Fruit fly (Drosophila melanogaster) whole organism, embryonic: ENCODE data around the gene CG31230.

Experiments
- ATbp ChIP-seq: fragments of 200-800 bp; sonication (Bioruptor generic); optimal IDR thresholded peaks from 2 replicates; lab custom pipeline; 2017; ENCODE audit warnings: missing biosample characterization, mild to moderate bottlenecking, missing genetic modification characterization, missing genetic modification reagents
- Aef1 ChIP-seq: fragments of 200-800 bp; sonication (Bioruptor generic); IDR thresholded peaks from 3 replicates; pipeline ENCODE4 v1.3.6; 2022; ENCODE audit warnings: missing biosample characterization, missing genetic modification characterization
- BEAF-32 ChIP-seq: fragments of 200-800 bp; sonication (Bioruptor generic); optimal IDR thresholded peaks from 3 replicates; lab custom pipeline; 2017; ENCODE audit warnings: missing biosample characterization, missing genetic modification characterization, mild to moderate bottlenecking, moderate library complexity, missing genetic modification reagents
- CG1024 ChIP-seq: fragments of 200-800 bp; sonication (Bioruptor generic); IDR thresholded peaks from 2 replicates; pipeline ENCODE4 v1.3.6; 2022; ENCODE audit warnings: missing biosample characterization, missing genetic modification characterization
- CG10321 ChIP-seq: fragments of 200-800 bp; sonication (Bioruptor generic); IDR thresholded peaks from 2 replicates; pipeline ENCODE4 v1.3.6; 2022; ENCODE audit warnings: missing biosample characterization, missing genetic modification characterization
- CG10366 ChIP-seq: fragments of 200-800 bp; sonication (Bioruptor generic); IDR thresholded peaks from 2 replicates; pipeline ENCODE4 v1.3.6; 2022; ENCODE audit warnings: missing biosample characterization, missing genetic modification characterization
- CG12071 ChIP-seq: fragments of 200-800 bp; sonication (Bioruptor generic); optimal IDR thresholded peaks from 3 replicates; lab custom pipeline; 2018; ENCODE audit warnings: missing biosample characterization, mild to moderate bottlenecking, missing genetic modification characterization
- CG12659 ChIP-seq: fragments of 200-800 bp; sonication (Bioruptor generic); optimal IDR thresholded peaks from 3 replicates; lab custom pipeline; 2017; ENCODE audit warnings: mild to moderate bottlenecking, missing biosample characterization, missing genetic modification reagents, missing genetic modification characterization
- CG13894 ChIP-seq: fragments of 200-800 bp; sonication (Bioruptor generic); optimal IDR thresholded peaks from 3 replicates; lab custom pipeline; 2018; ENCODE audit warnings: missing biosample characterization, mild to moderate bottlenecking, missing genetic modification characterization, moderate library complexity
- CG1529 ChIP-seq: fragments of 200-800 bp; sonication (Bioruptor generic); optimal IDR thresholded peaks from 3 replicates; lab custom pipeline; 2018; ENCODE audit warnings: missing biosample characterization, missing genetic modification characterization
- CG15479 ChIP-seq: fragments of 200-800 bp; sonication (Bioruptor generic); optimal IDR thresholded peaks from 3 replicates; lab custom pipeline; 2019; ENCODE audit warnings: missing biosample characterization, mild to moderate bottlenecking, missing genetic modification characterization, moderate library complexity
- CG32767 ChIP-seq: fragments of 200-800 bp; sonication (Bioruptor generic); IDR thresholded peaks from 2 replicates; pipeline ENCODE4 v1.3.6; 2022; ENCODE audit warnings: missing biosample characterization, missing genetic modification characterization
- CG7556 ChIP-seq: fragments of 200-800 bp; sonication (Bioruptor generic); optimal IDR thresholded peaks from 2 replicates; lab custom pipeline; 2017; ENCODE audit warnings: missing biosample characterization, mild to moderate bottlenecking, missing genetic modification characterization
- Dp ChIP-seq: fragments of 200-800 bp; sonication (Bioruptor generic); optimal IDR thresholded peaks from 2 replicates; lab custom pipeline; 2018; ENCODE audit warnings: missing biosample characterization, mild to moderate bottlenecking, missing genetic modification characterization, moderate library complexity
- Dref ChIP-seq: fragments of 200-800 bp; sonication (Bioruptor generic); IDR thresholded peaks from 2 replicates; pipeline ENCODE4 v1.3.6; 2022; ENCODE audit warnings: missing biosample characterization, missing genetic modification characterization
- Ets65A ChIP-seq: fragments of 200-800 bp; sonication (Bioruptor generic); peaks from one replicate; lab custom pipeline; 2016; ENCODE audit warnings: missing biosample characterization, missing genetic modification characterization
- Hr51 ChIP-seq, 2 experiments: fragments of 200-800 bp; sonication (Bioruptor generic); optimal IDR thresholded peaks; 2 replicates in 1 of 2; 3 replicates in 1 of 2; lab custom pipeline; 2016 to 2018; ENCODE audit warnings: missing biosample characterization in 2 of 2, missing genetic modification characterization in 2 of 2, mild to moderate bottlenecking in 1 of 2, moderate library complexity in 1 of 2
- MESR4 ChIP-seq: fragments of 200-800 bp; sonication (Bioruptor generic); optimal IDR thresholded peaks from 2 replicates; lab custom pipeline; 2018; ENCODE audit warnings: missing biosample characterization, mild to moderate bottlenecking, missing genetic modification characterization, moderate library complexity
- NC2α ChIP-seq: fragments of 200-800 bp; sonication (Bioruptor generic); optimal IDR thresholded peaks from 2 replicates; lab custom pipeline; 2016; ENCODE audit warnings: missing biosample characterization, missing genetic modification characterization
- Ravus ChIP-seq: fragments of 200-800 bp; sonication (Bioruptor generic); IDR thresholded peaks from 2 replicates; pipeline ENCODE4 v1.3.6; 2022; ENCODE audit warnings: missing biosample characterization, missing genetic modification characterization
- Scr ChIP-seq: fragments of 200-800 bp; sonication (Bioruptor generic); IDR thresholded peaks from 2 replicates; pipeline ENCODE4 v1.3.6; 2022; ENCODE audit warnings: missing biosample characterization, missing genetic modification characterization; ENCODE audit not compliant: partially characterized antibody
- Sin3A ChIP-seq: fragments of >200 bp; optimal IDR thresholded peaks from 2 replicates; lab custom pipeline; 2018
- Xrp1 ChIP-seq: fragments of 200-800 bp; sonication (Bioruptor generic); IDR thresholded peaks from 2 replicates; pipeline ENCODE4 v1.3.6; 2022; ENCODE audit warnings: missing biosample characterization, missing genetic modification characterization
- YL-1 ChIP-seq: fragments of 200-800 bp; sonication (Bioruptor generic); optimal IDR thresholded peaks from 3 replicates; lab custom pipeline; 2017; ENCODE audit warnings: missing biosample characterization, mild to moderate bottlenecking, missing genetic modification characterization
- ac ChIP-seq: fragments of 200-800 bp; sonication (Bioruptor generic); optimal IDR thresholded peaks from 3 replicates; lab custom pipeline; 2017; ENCODE audit warnings: missing biosample characterization, mild to moderate bottlenecking, missing genetic modification characterization
- ato ChIP-seq: fragments of 200-800 bp; sonication (Bioruptor generic); IDR thresholded peaks from 2 replicates; pipeline ENCODE4 v1.3.6; 2022; ENCODE audit warnings: missing biosample characterization, missing genetic modification characterization; ENCODE audit not compliant: partially characterized antibody
- bab2 ChIP-seq: fragments of 200-800 bp; sonication (Bioruptor generic); optimal IDR thresholded peaks from 2 replicates; lab custom pipeline; 2016; ENCODE audit warnings: missing biosample characterization, missing genetic modification characterization
- bsh ChIP-seq, 2 experiments: fragments of 200-800 bp; sonication (Bioruptor generic); optimal IDR thresholded peaks; 2 replicates each; lab custom pipeline; 2017 to 2018; ENCODE audit warnings: mild to moderate bottlenecking in 2 of 2, missing biosample characterization in 2 of 2, missing genetic modification characterization in 2 of 2, moderate library complexity in 1 of 2
- chm ChIP-seq: fragments of 200-800 bp; sonication (Bioruptor generic); IDR thresholded peaks from 2 replicates; pipeline ENCODE4 v1.3.6; 2022; ENCODE audit warnings: missing biosample characterization, missing genetic modification characterization
- chn ChIP-seq: fragments of 200-800 bp; sonication (Bioruptor generic); optimal IDR thresholded peaks from 2 replicates; lab custom pipeline; 2016; ENCODE audit warnings: missing biosample characterization, missing genetic modification characterization
- crp ChIP-seq, 2 experiments: fragments of 200-800 bp; sonication (Bioruptor generic); optimal IDR thresholded peaks; 2 replicates in 1 of 2; 3 replicates in 1 of 2; lab custom pipeline; 2017; ENCODE audit warnings: missing biosample characterization in 2 of 2, missing genetic modification characterization in 2 of 2, mild to moderate bottlenecking in 1 of 2, moderate library complexity in 1 of 2
- ftz-f1 ChIP-seq: fragments of 200-800 bp; sonication (Bioruptor generic); optimal IDR thresholded peaks from 2 replicates; lab custom pipeline; 2016; ENCODE audit warnings: missing biosample characterization, missing genetic modification characterization
- gro ChIP-seq: fragments of 200-800 bp; sonication (Bioruptor generic); optimal IDR thresholded peaks from 2 replicates; lab custom pipeline; 2016; ENCODE audit warnings: missing biosample characterization, missing genetic modification characterization
- ham ChIP-seq: fragments of 200-800 bp; sonication (Bioruptor generic); IDR thresholded peaks from 2 replicates; pipeline ENCODE4 v1.3.6; 2022; ENCODE audit warnings: missing biosample characterization, missing genetic modification characterization
- kni ChIP-seq: fragments of 200-800 bp; sonication (Bioruptor generic); optimal IDR thresholded peaks from 3 replicates; lab custom pipeline; 2017; ENCODE audit warnings: mild to moderate bottlenecking, missing biosample characterization, missing genetic modification reagents, missing genetic modification characterization
- lbe ChIP-seq: fragments of 200-800 bp; sonication (Bioruptor generic); optimal IDR thresholded peaks from 2 replicates; lab custom pipeline; 2016; ENCODE audit warnings: missing biosample characterization, mild to moderate bottlenecking, missing genetic modification characterization
- nau ChIP-seq: fragments of 200-800 bp; sonication (Bioruptor generic); optimal IDR thresholded peaks from 3 replicates; lab custom pipeline; 2017; ENCODE audit warnings: missing biosample characterization, mild to moderate bottlenecking, missing genetic modification characterization, missing genetic modification reagents
- nerfin-1 ChIP-seq: fragments of 200-800 bp; sonication (Bioruptor generic); optimal IDR thresholded peaks from 3 replicates; lab custom pipeline; 2019; ENCODE audit warnings: missing biosample characterization, mild to moderate bottlenecking, missing genetic modification characterization, moderate library complexity
- otp ChIP-seq: fragments of 200-800 bp; sonication (Bioruptor generic); IDR thresholded peaks from 3 replicates; pipeline ENCODE4, ENCODE4 v1.3.6; 2022; ENCODE audit warnings: missing biosample characterization, missing genetic modification characterization
- peb ChIP-seq: fragments of 200-800 bp; sonication (Bioruptor generic); IDR thresholded peaks from 2 replicates; pipeline ENCODE4 v1.3.6; 2022; ENCODE audit warnings: missing biosample characterization, missing genetic modification characterization
- sc ChIP-seq, 3 experiments: fragments of >200 bp in 2 of 3; fragments of 200-800 bp in 1 of 3; sonication (Bioruptor generic) in 1 of 3; optimal IDR thresholded peaks; 2 replicates in 2 of 3; 3 replicates in 1 of 3; lab custom pipeline; 2017; ENCODE audit warnings: mild to moderate bottlenecking in 1 of 3, missing biosample characterization in 1 of 3, missing genetic modification characterization in 1 of 3, missing genetic modification reagents in 1 of 3
- sima ChIP-seq: fragments of 200-800 bp; sonication (Bioruptor generic); optimal IDR thresholded peaks from 2 replicates; lab custom pipeline; 2016; ENCODE audit warnings: missing biosample characterization, missing genetic modification characterization
- sqz ChIP-seq: fragments of 200-800 bp; sonication (Bioruptor generic); optimal IDR thresholded peaks from 3 replicates; lab custom pipeline; 2018; ENCODE audit warnings: missing biosample characterization, mild to moderate bottlenecking, missing genetic modification characterization
- stwl ChIP-seq: fragments of 200-800 bp; sonication (Bioruptor generic); optimal IDR thresholded peaks from 3 replicates; lab custom pipeline; 2018; ENCODE audit warnings: missing biosample characterization, mild to moderate bottlenecking, missing genetic modification characterization, moderate library complexity
- sug ChIP-seq: fragments of 200-800 bp; optimal IDR thresholded peaks from 2 replicates; lab custom pipeline; 2019; ENCODE audit warnings: missing biosample characterization, mild to moderate bottlenecking, missing genetic modification characterization, moderate library complexity
- tio ChIP-seq: fragments of 200-800 bp; sonication (Bioruptor generic); optimal IDR thresholded peaks from 2 replicates; lab custom pipeline; 2017; ENCODE audit warnings: missing biosample characterization, missing genetic modification characterization, inconsistent platforms
- tll ChIP-seq, 2 experiments: fragments of 200-800 bp in 1 of 2; fragments of >200 bp in 1 of 2; sonication (Bioruptor generic) in 1 of 2; optimal IDR thresholded peaks; 2 replicates each; lab custom pipeline; 2017 to 2019; ENCODE audit warnings: missing biosample characterization in 2 of 2, missing genetic modification characterization in 2 of 2, mild to moderate bottlenecking in 1 of 2, moderate library complexity in 1 of 2
- tx ChIP-seq: fragments of 200-800 bp; sonication (Bioruptor generic); optimal IDR thresholded peaks from 2 replicates; lab custom pipeline; 2016; ENCODE audit warnings: missing biosample characterization, missing genetic modification characterization
- usp ChIP-seq: fragments of >200 bp; optimal IDR thresholded peaks from 2 replicates; lab custom pipeline; 2017; ENCODE audit warnings: missing biosample characterization, missing genetic modification characterization

Gene CG31230

DNA sequence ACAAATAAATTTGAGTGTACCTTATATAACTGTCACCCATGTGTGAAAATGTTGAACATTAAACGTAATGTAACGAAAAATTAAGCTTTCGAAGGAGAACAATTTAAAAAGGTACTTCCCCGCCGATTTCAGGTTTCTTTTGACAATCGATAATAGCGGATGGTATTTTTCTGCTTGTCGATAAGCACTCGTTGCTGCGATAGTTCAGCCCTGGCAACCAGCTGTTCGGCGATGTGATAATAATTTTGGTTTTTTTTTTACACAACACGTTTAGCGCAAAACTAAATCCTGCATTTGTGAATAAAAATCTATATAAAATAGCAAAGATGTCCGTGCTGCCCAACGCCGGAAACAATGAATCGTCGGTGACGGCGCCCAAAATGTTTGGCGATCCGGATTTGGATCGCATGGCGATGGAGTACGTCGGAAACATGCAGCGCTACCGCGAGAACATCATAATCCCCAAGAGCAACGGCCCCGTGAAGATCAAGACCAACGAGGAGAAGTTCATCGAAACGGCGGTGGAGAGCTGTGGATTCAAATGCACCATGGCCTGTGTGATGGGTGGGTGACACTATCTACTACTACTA lies 3.7 kb upstream of the CG31230 start, which contains the start of gene CG31229 (continued):
- TF ChIP-seq stwl (tag; lab: Kevin White, UChicago) (peak; percentile 54), Dp (GFP tag; lab: Kevin White, UChicago) (peak; percentile 85), Scr (GFP tag; lab: Robert Waterston, UW) (peak; percentile 64), crp (GFP tag; optimal IDR thresholded peaks at IDR 0.05; lab: Kevin White, UChicago) (peak; percentile 76 to 94), kni (GFP tag; lab: Kevin White, UChicago) (no peak), bsh (GFP tag; optimal IDR thresholded peaks at IDR 0.05; lab: Kevin White, UChicago) (peak in 1 of 2 experiments; percentile 15), Xrp1 (GFP tag; lab: Robert Waterston, UW) (no peak), CG12659 (GFP tag; lab: Kevin White, UChicago) (no peak), ATbp (GFP tag; lab: Kevin White, UChicago) (no peak), YL-1 (GFP tag; lab: Kevin White, UChicago) (peak; percentile 7), sqz (GFP tag; lab: Kevin White, UChicago) (peak; percentile 89), NC2α (GFP tag; lab: Kevin White, UChicago) (no peak), MESR4 (GFP tag; lab: Kevin White, UChicago) (peak; percentile 53), ham (GFP tag; lab: Robert Waterston, UW) (no peak), Ravus (GFP tag; lab: Robert Waterston, UW) (no peak), sc (optimal IDR thresholded peaks at IDR 0.05; lab: Kevin White, UChicago) (no peak), sc (GFP tag; optimal IDR thresholded peaks at IDR 0.05; lab: Kevin White, UChicago) (no peak), ac (no peak), Dref (peak; percentile 86), CG15479 (GFP tag; lab: Kevin White, UChicago) (no peak), BEAF-32 (GFP tag; lab: Kevin White, UChicago) (peak; percentile 57), CG7556 (no peak), lbe (GFP tag; lab: Kevin White, UChicago) (no peak), nerfin-1 (tag; lab: Kevin White, UChicago) (no peak), chn (GFP tag; lab: Kevin White, UChicago) (no peak)

DNA sequence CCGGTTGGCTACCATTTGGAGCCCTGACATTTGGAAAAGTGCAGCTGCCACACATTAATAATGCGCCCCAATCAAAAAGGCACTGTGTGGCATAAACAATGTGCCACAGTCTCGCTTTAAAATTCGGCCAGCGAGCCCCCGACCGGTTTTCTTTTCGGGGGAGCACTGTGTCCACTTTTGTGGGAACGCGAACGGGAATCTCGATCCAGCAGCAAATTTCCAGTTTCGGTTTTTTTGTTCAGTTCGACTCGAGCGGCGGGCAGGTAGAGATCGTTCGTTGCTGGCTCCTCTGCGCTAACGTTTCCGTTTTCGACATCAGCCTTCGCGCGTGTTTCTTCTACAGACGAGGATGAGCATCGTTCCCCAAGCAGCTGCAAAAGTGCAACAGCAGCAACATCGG lies 2.3 kb upstream of the CG31230 start, which contains the start of gene CG7702:
Gene CG7702, plus strand, starts transcription at position 239 of the 400 bp plus-strand sequence.
- no peak for TF ChIP-seq gro (GFP tag; lab: Kevin White, UChicago)
- TF ChIP-seq CG12071 (GFP tag; lab: Kevin White, UChicago) = no peak
- no peak for TF ChIP-seq CG10366
- TF ChIP-seq tio (GFP tag; lab: Kevin White, UChicago) = no peak
- no peak for TF ChIP-seq bab2
- no peak for TF ChIP-seq usp (GFP tag; lab: Kevin White, UChicago)
- TF ChIP-seq Sin3A (lab: Kevin White, UChicago) = no peak
- TF ChIP-seq sug = no peak
- TF ChIP-seq CG10321 (GFP tag; lab: Robert Waterston, UW) = no peak
- 0 out of 2 replicates have a peak, but pooled peaks have one; percentile 32 for TF ChIP-seq chm (GFP tag; lab: Robert Waterston, UW)
- TF ChIP-seq ftz-f1 (GFP tag; lab: Kevin White, UChicago) = no peak
- no peak for TF ChIP-seq Scr (GFP tag; lab: Robert Waterston, UW)
- TF ChIP-seq Ets65A (GFP tag; lab: Kevin White, UChicago) = no peak
- peak; percentile 57 for TF ChIP-seq sqz (GFP tag; lab: Kevin White, UChicago)
- TF ChIP-seq otp (GFP tag; lab: Robert Waterston, UW) = no peak
- TF ChIP-seq CG1024 (GFP tag; lab: Robert Waterston, UW) = no peak
- TF ChIP-seq Aef1 (GFP tag; lab: Robert Waterston, UW) = no peak
- no peak for TF ChIP-seq tll (GFP tag; optimal IDR thresholded peaks at IDR 0.05; lab: Kevin White, UChicago)
- no peak for TF ChIP-seq sima
- no peak for TF ChIP-seq peb (GFP tag; lab: Robert Waterston, UW)
- no peak for TF ChIP-seq CG32767 (GFP tag; lab: Robert Waterston, UW)
- TF ChIP-seq CG13894 (tag; lab: Kevin White, UChicago) = no peak
- no peak for TF ChIP-seq Hr51 (GFP tag; optimal IDR thresholded peaks at IDR 0.05; lab: Kevin White, UChicago)
- TF ChIP-seq nau (GFP tag; lab: Kevin White, UChicago) = no peak
- no peak for TF ChIP-seq tx (GFP tag; lab: Kevin White, UChicago)
- TF ChIP-seq ato = peak; percentile 36; the same call in 1 of the 2 replicates
- no peak for TF ChIP-seq CG1529 (GFP tag; lab: Kevin White, UChicago)
